Fruit fly (Drosophila melanogaster) S2 (cell line): ENCODE measurements around the gene plh.

Source experiments
- CG8478 ChIP-seq: fragments of >200 bp; optimal IDR thresholded peaks from 2 replicates; lab custom pipeline; 2018
- CTCF ChIP-seq, 2 experiments: fragments of >200 bp; optimal IDR thresholded peaks; 2 replicates each; lab custom pipeline; 2018

The plh gene

dm6 chr3R:5010981-5011617 lies at the start of gene plh:
Gene plh, minus strand, starts transcription at chr3R:5011031.
- TF ChIP-seq CG8478 (lab: Kevin White, UChicago) (no peak), CTCF (optimal IDR thresholded peaks at IDR 0.05; lab: Kevin White, UChicago) (no peak)

dm6 chr3R:5060281-5060668 lies 49.4 kb upstream of the plh start:
- TF ChIP-seq CG8478 (lab: Kevin White, UChicago) = no peak
- no peak for TF ChIP-seq CTCF (optimal IDR thresholded peaks at IDR 0.05; lab: Kevin White, UChicago)

- TF ChIP-seq CG8478 (lab: Kevin White, UChicago) = no peak
- no peak for TF ChIP-seq CTCF (optimal IDR thresholded peaks at IDR 0.05; lab: Kevin White, UChicago)
Measured at dm6 chr3R:5059320-5059719, 48.5 kb upstream of the plh start.

- no peak for TF ChIP-seq CTCF (optimal IDR thresholded peaks at IDR 0.05; lab: Kevin White, UChicago)
- TF ChIP-seq CG8478 (lab: Kevin White, UChicago) = no peak
Measured at dm6 chr3R:5058328-5058866, 47.6 kb upstream of the plh start.

dm6 chr3R:5057273-5057672 lies 46.4 kb upstream of the plh start:
- TF ChIP-seq CG8478 (lab: Kevin White, UChicago) = no peak
- TF ChIP-seq CTCF (optimal IDR thresholded peaks at IDR 0.05; lab: Kevin White, UChicago) = no peak

dm6 chr3R:5056010-5056409 lies 45.2 kb upstream of the plh start:
- no peak for TF ChIP-seq CTCF (optimal IDR thresholded peaks at IDR 0.05; lab: Kevin White, UChicago)
- no peak for TF ChIP-seq CG8478 (lab: Kevin White, UChicago)

- TF ChIP-seq CTCF (optimal IDR thresholded peaks at IDR 0.05; lab: Kevin White, UChicago) (no peak), CG8478 (lab: Kevin White, UChicago) (no peak)
Measured at dm6 chr3R:5055424-5055981, 44.7 kb upstream of the plh start.

- TF ChIP-seq CTCF (optimal IDR thresholded peaks at IDR 0.05; lab: Kevin White, UChicago) = no peak
- TF ChIP-seq CG8478 (lab: Kevin White, UChicago) = no peak
Measured at dm6 chr3R:5054747-5055146, 43.9 kb upstream of the plh start.

- TF ChIP-seq CG8478 (lab: Kevin White, UChicago) (no peak), CTCF (optimal IDR thresholded peaks at IDR 0.05; lab: Kevin White, UChicago) (peak; percentile 54 to 65)
Measured at dm6 chr3R:5053611-5054133, 42.8 kb upstream of the plh start.

- TF ChIP-seq CTCF (optimal IDR thresholded peaks at IDR 0.05; lab: Kevin White, UChicago) = no peak
- no peak for TF ChIP-seq CG8478 (lab: Kevin White, UChicago)
Measured at dm6 chr3R:5052876-5053275, 42.0 kb upstream of the plh start.

- TF ChIP-seq CG8478 (lab: Kevin White, UChicago) (no peak), CTCF (optimal IDR thresholded peaks at IDR 0.05; lab: Kevin White, UChicago) (no peak)
Measured at dm6 chr3R:5045104-5045503, 34.3 kb upstream of the plh start.

- TF ChIP-seq CG8478 (lab: Kevin White, UChicago) (no peak), CTCF (optimal IDR thresholded peaks at IDR 0.05; lab: Kevin White, UChicago) (no peak)
Measured at dm6 chr3R:5043966-5044365, 33.1 kb upstream of the plh start.

dm6 chr3R:5042958-5043712 lies 32.3 kb upstream of the plh start:
- TF ChIP-seq CTCF (optimal IDR thresholded peaks at IDR 0.05; lab: Kevin White, UChicago) (no peak), CG8478 (lab: Kevin White, UChicago) (no peak)

dm6 chr3R:5042057-5042937 lies 31.5 kb upstream of the plh start:
- TF ChIP-seq CG8478 (lab: Kevin White, UChicago) (no peak), CTCF (optimal IDR thresholded peaks at IDR 0.05; lab: Kevin White, UChicago) (no peak)
